Worm (Caenorhabditis elegans): ENCODE results near the gene K05B2.4.

K05B2.4 gene

ce11 chrX:4957259-4957658 is 36.5 kb upstream of the K05B2.4 start, which contains the start of gene M03F4.4 (continued):
- TF ChIP-seq ceh-82 (tag; optimal IDR thresholded peaks at IDR 0.05) (no peak), unc-55 (GFP tag; optimal IDR thresholded peaks at IDR 0.05) (no peak), R02D3.7 (tag; optimal IDR thresholded peaks at IDR 0.05) (no peak), mab-5 (tag; optimal IDR thresholded peaks at IDR 0.05) (no peak), ZK546.5 (tag; optimal IDR thresholded peaks at IDR 0.05) (no peak), unc-62 (GFP tag; optimal IDR thresholded peaks at IDR 0.05) (no peak), nhr-12 (tag; optimal IDR thresholded peaks at IDR 0.05) (no peak), crh-2 (tag; optimal IDR thresholded peaks at IDR 0.05) (no peak), zag-1 (tag; optimal IDR thresholded peaks at IDR 0.05) (no peak), lin-39 (tag; optimal IDR thresholded peaks at IDR 0.05) (no peak), lin-11 (tag; optimal IDR thresholded peaks at IDR 0.05) (no peak), mdl-1 (tag; optimal IDR thresholded peaks at IDR 0.05) (no peak)

DNA sequence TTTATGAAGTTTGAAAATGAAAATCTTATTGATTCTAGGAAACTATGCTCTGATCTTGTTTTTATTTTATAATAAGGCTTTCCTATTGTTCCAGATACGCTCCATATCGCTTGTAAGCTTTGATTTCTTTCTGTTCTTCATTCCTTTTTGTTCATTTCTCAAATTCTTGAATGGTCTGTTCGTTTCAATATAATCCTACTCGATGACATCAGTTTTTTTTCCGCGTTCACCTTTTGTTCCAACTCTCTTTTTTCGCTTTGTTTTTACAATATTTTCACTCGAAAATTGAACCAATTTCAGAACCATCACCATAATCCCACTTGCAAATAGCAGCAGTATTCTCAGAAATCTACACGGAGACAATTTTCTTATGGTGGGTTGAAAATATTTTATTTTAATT is 27.0 kb upstream of the K05B2.4 start, which contains the start of gene tyra-3:
TSS of gene tyra-3 (plus strand) at position 301 of the 400 bp plus-strand sequence.
- TF ChIP-seq mbf-1 (tag; optimal IDR thresholded peaks at IDR 0.05), result no peak

DNA sequence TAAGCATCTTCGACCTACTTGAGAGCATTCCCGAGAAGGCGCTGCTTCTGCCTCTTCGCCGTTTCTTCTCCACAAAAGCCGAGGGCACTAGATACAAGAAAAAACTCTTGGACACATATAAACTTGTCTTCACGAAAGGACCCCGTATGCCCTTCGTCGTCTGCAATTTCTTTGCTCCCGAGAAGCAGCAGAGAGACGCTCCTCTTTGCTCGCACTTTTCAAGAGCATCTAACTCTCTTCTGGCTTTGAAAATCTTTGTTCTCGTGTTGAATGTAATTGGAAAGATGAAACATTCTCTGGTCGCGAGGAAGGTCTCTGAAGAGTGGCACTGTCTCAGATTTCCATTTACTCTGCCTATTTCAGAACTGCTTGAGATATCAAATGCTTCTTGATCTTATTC is 18.2 kb upstream of the K05B2.4 start:
- TF ChIP-seq ama-1 (optimal IDR thresholded peaks at IDR 0.05) (no peak), gmeb-1 (tag; optimal IDR thresholded peaks at IDR 0.05) (no peak), peb-1 (tag; optimal IDR thresholded peaks at IDR 0.05) (no peak), lsy-2 (tag; optimal IDR thresholded peaks at IDR 0.05) (no peak), crh-2 (tag; optimal IDR thresholded peaks at IDR 0.05) (no peak), mdl-1 (tag; optimal IDR thresholded peaks at IDR 0.05) (no peak), ztf-11 (tag; optimal IDR thresholded peaks at IDR 0.05) (no peak), dmd-4 (tag; optimal IDR thresholded peaks at IDR 0.05) (no peak), nhr-23 (tag; optimal IDR thresholded peaks at IDR 0.05) (no peak), unc-39 (tag; optimal IDR thresholded peaks at IDR 0.05) (no peak), elt-1 (tag; optimal IDR thresholded peaks at IDR 0.05) (no peak), C34F6.9 (tag; optimal IDR thresholded peaks at IDR 0.05) (no peak), unc-55 (GFP tag; optimal IDR thresholded peaks at IDR 0.05) (no peak), nhr-10 (tag; optimal IDR thresholded peaks at IDR 0.05) (no peak), snpc-4 (tag; optimal IDR thresholded peaks at IDR 0.05) (no peak), blmp-1 (tag; optimal IDR thresholded peaks at IDR 0.05; ENCODE audit: insufficient read depth) (no peak), unc-62 (GFP tag; optimal IDR thresholded peaks at IDR 0.05) (no peak), skn-1 (tag; optimal IDR thresholded peaks at IDR 0.05) (no peak), nhr-25 (tag; optimal IDR thresholded peaks at IDR 0.05) (no peak), nhr-21 (tag; optimal IDR thresholded peaks at IDR 0.05) (no peak)

DNA sequence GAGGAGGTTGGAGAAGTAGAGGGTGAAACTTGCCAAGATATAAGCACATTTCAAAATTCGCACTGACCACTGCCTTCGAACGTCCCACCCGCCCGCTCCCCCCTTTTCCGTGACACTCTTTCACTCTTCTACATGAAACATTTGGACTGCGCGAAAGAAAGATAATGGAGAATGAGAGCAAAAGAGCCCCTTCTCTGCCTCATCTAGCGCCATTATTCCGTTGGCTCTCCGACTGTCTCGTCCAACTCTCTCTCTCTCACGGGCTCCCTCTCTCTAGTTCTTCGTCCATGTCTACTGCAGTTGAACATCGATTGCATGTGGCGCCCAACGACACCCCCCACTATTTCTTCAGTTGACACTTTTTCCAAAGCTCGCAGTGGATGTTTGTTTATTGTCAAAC is 12.2 kb upstream of the K05B2.4 start:
- TF ChIP-seq skn-1 (tag; optimal IDR thresholded peaks at IDR 0.05) (no peak), C34F6.9 (tag; optimal IDR thresholded peaks at IDR 0.05) (peak; percentile 35), unc-55 (GFP tag; optimal IDR thresholded peaks at IDR 0.05) (peak; percentile 25), lin-11 (tag; optimal IDR thresholded peaks at IDR 0.05) (peak; percentile 14)

DNA sequence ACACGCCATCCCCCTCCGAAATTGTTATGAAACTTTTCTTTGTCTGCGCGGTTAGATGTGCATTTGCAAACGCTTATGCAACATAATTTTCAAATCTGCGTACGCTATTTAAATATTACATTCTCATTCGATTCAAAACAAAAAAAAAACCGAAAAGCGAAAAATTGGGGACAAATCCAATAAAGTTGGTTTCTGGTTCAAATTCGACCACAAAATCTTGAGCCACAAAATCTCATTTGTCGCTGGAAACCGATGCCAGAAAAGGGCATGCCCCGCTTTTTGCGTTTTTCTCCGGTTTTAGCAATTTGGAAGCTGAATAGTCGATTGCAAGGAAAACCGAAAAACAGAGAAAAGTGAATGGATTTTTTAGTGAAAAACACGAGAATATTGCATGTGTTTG is 11.2 kb upstream of the K05B2.4 start:
- TF ChIP-seq ama-1 (optimal IDR thresholded peaks at IDR 0.05) (no peak), blmp-1 (tag; optimal IDR thresholded peaks at IDR 0.05; ENCODE audit: insufficient read depth) (no peak), lin-13 (GFP tag; optimal IDR thresholded peaks at IDR 0.05) (no peak), egl-27 (tag; optimal IDR thresholded peaks at IDR 0.05) (no peak), nhr-12 (tag; optimal IDR thresholded peaks at IDR 0.05) (no peak), lsy-2 (tag; optimal IDR thresholded peaks at IDR 0.05) (no peak), nhr-25 (tag; optimal IDR thresholded peaks at IDR 0.05) (no peak), fos-1 (tag; optimal IDR thresholded peaks at IDR 0.05) (no peak), R02D3.7 (tag; optimal IDR thresholded peaks at IDR 0.05) (no peak), ceh-16 (tag; optimal IDR thresholded peaks at IDR 0.05) (no peak), nhr-11 (tag; optimal IDR thresholded peaks at IDR 0.05) (no peak), ztf-1 (GFP tag; conservative IDR thresholded peaks at IDR 0.05) (no peak), ceh-82 (tag; optimal IDR thresholded peaks at IDR 0.05) (no peak), ztf-4 (tag; optimal IDR thresholded peaks at IDR 0.05) (no peak), nhr-6 (tag; optimal IDR thresholded peaks at IDR 0.05) (no peak)

Measured in whole organism, L2 larva.